Fruit fly (Drosophila melanogaster): ENCODE results near the gene CG7084.
"Not testable (repeated sequence)": the region's sequence is repeated elsewhere in the genome, so short reads cannot be mapped to it uniquely, and the experiment has no call there.

- TF ChIP-seq CG2202 (tag; optimal IDR thresholded peaks at IDR 0.05); sd (tag; optimal IDR thresholded peaks at IDR 0.05); CG5245 (GFP tag; optimal IDR thresholded peaks at IDR 0.05); cato (GFP tag; optimal IDR thresholded peaks at IDR 0.05; ENCODE audit: borderline replicate concordance): not testable (repeated sequence)
These were observed at the start of gene CG7084 for dm6 chr3R:22298505-22298904.

Measured in whole organism, embryonic.